Fruit fly (Drosophila melanogaster) whole organism, embryonic: Measurements from ENCODE around the gene CG32462.
A peak's percentile ranks its signal among the peaks of the same experiment; 100 is the strongest.

Experiments used
- Ada2b ChIP-seq: fragments of 200-800 bp; sonication (Bioruptor generic); IDR thresholded peaks from 2 replicates; pipeline ENCODE4 v1.3.6; 2022; ENCODE audit warnings: missing biosample characterization, missing genetic modification characterization
- Aef1 ChIP-seq: fragments of 200-800 bp; sonication (Bioruptor generic); IDR thresholded peaks from 3 replicates; pipeline ENCODE4 v1.3.6; 2022; ENCODE audit warnings: missing biosample characterization, missing genetic modification characterization
- B-H2 ChIP-seq: fragments of 200-800 bp; sonication (Bioruptor generic); optimal IDR thresholded peaks from 2 replicates; lab custom pipeline; 2018; ENCODE audit warnings: missing biosample characterization, mild to moderate bottlenecking, missing genetic modification characterization
- Blimp-1 ChIP-seq: fragments of 200-800 bp; sonication (Bioruptor generic); optimal IDR thresholded peaks from 3 replicates; lab custom pipeline; 2018; ENCODE audit warnings: missing biosample characterization, missing genetic modification characterization, mild to moderate bottlenecking, moderate library complexity, missing genetic modification reagents
- CG10431 ChIP-seq: fragments of 200-800 bp; sonication (Bioruptor generic); optimal IDR thresholded peaks from 3 replicates; lab custom pipeline; 2018; ENCODE audit warnings: missing biosample characterization, mild to moderate bottlenecking, missing genetic modification characterization
- CG12219 ChIP-seq: fragments of 200-800 bp; sonication (Bioruptor generic); optimal IDR thresholded peaks from 3 replicates; lab custom pipeline; 2018; ENCODE audit warnings: missing biosample characterization, mild to moderate bottlenecking, missing genetic modification characterization
- CG1233 ChIP-seq: fragments of 200-800 bp; sonication (Bioruptor generic); optimal IDR thresholded peaks from 4 replicates; lab custom pipeline; 2018; ENCODE audit warnings: missing biosample characterization, mild to moderate bottlenecking, missing genetic modification characterization
- CG13424 ChIP-seq: fragments of 200-800 bp; sonication (Bioruptor generic); optimal IDR thresholded peaks from 2 replicates; lab custom pipeline; 2019; ENCODE audit warnings: missing biosample characterization, mild to moderate bottlenecking, missing genetic modification characterization, moderate library complexity
- CG13894 ChIP-seq: fragments of 200-800 bp; sonication (Bioruptor generic); optimal IDR thresholded peaks from 3 replicates; lab custom pipeline; 2018; ENCODE audit warnings: missing biosample characterization, mild to moderate bottlenecking, missing genetic modification characterization, moderate library complexity
- CG14014 ChIP-seq: fragments of 200-800 bp; sonication (Bioruptor generic); IDR thresholded peaks from 2 replicates; pipeline ENCODE4 v1.3.6; 2022; ENCODE audit warnings: missing biosample characterization, missing genetic modification characterization
- CG14860 ChIP-seq: fragments of 200-800 bp; sonication (Bioruptor generic); IDR thresholded peaks from 3 replicates; pipeline ENCODE4 v1.3.6; 2022; ENCODE audit warnings: missing biosample characterization, missing genetic modification characterization; ENCODE audit not compliant: partially characterized antibody
- CG17186 ChIP-seq: fragments of 200-800 bp; sonication (Bioruptor generic); optimal IDR thresholded peaks from 3 replicates; lab custom pipeline; 2017; ENCODE audit warnings: missing biosample characterization, missing genetic modification reagents, missing genetic modification characterization
- CG1792 ChIP-seq: fragments of 200-800 bp; sonication (Bioruptor generic); optimal IDR thresholded peaks from 2 replicates; lab custom pipeline; 2016; ENCODE audit warnings: missing biosample characterization, missing genetic modification characterization
- CG2202 ChIP-seq: fragments of 200-800 bp; sonication (Bioruptor generic); optimal IDR thresholded peaks from 2 replicates; lab custom pipeline; 2018; ENCODE audit warnings: missing biosample characterization, mild to moderate bottlenecking, missing genetic modification characterization
- CG31365 ChIP-seq: fragments of 200-800 bp; sonication (Bioruptor generic); optimal IDR thresholded peaks from 2 replicates; lab custom pipeline; 2018; ENCODE audit warnings: missing biosample characterization, mild to moderate bottlenecking, missing genetic modification characterization
- CG3163 ChIP-seq: fragments of 200-800 bp; sonication (Bioruptor generic); optimal IDR thresholded peaks from 3 replicates; lab custom pipeline; 2016; ENCODE audit warnings: missing biosample characterization, missing genetic modification characterization
- CG32532 ChIP-seq: fragments of 200-800 bp; sonication (Bioruptor generic); IDR thresholded peaks from 2 replicates; pipeline ENCODE4 v1.3.6; 2022; ENCODE audit warnings: missing biosample characterization, missing genetic modification characterization
- CG32767 ChIP-seq: fragments of 200-800 bp; sonication (Bioruptor generic); IDR thresholded peaks from 2 replicates; pipeline ENCODE4 v1.3.6; 2022; ENCODE audit warnings: missing biosample characterization, missing genetic modification characterization
- CG34376 ChIP-seq: fragments of 200-800 bp; sonication (Bioruptor generic); optimal IDR thresholded peaks from 2 replicates; lab custom pipeline; 2018; ENCODE audit warnings: missing biosample characterization, mild to moderate bottlenecking, missing genetic modification characterization
- CG43689 ChIP-seq: fragments of 200-800 bp; sonication (Bioruptor generic); IDR thresholded peaks from 2 replicates; pipeline ENCODE4 v1.3.6; 2022; ENCODE audit warnings: missing biosample characterization, missing genetic modification characterization
- CG5245 ChIP-seq: fragments of 200-800 bp; sonication (Bioruptor generic); optimal IDR thresholded peaks from 3 replicates; lab custom pipeline; 2016; ENCODE audit warnings: missing biosample characterization, missing genetic modification characterization
- CG6254 ChIP-seq: fragments of 200-800 bp; sonication (Bioruptor generic); optimal IDR thresholded peaks from 3 replicates; lab custom pipeline; 2017; ENCODE audit warnings: mild to moderate bottlenecking, missing biosample characterization, missing genetic modification reagents, missing genetic modification characterization
- CG7786 ChIP-seq: fragments of 200-800 bp; sonication (Bioruptor generic); optimal IDR thresholded peaks from 2 replicates; lab custom pipeline; 2016; ENCODE audit warnings: missing biosample characterization, missing genetic modification characterization
- Chrac-16 ChIP-seq: fragments of 200-800 bp; sonication (Bioruptor generic); optimal IDR thresholded peaks from 3 replicates; lab custom pipeline; 2016; ENCODE audit warnings: missing biosample characterization, missing genetic modification characterization
- D19B ChIP-seq: fragments of 200-800 bp; sonication (Bioruptor generic); optimal IDR thresholded peaks from 2 replicates; lab custom pipeline; 2017; ENCODE audit warnings: missing biosample characterization, mild to moderate bottlenecking, missing genetic modification characterization
- Dad ChIP-seq: fragments of 200-800 bp; sonication (Bioruptor generic); optimal IDR thresholded peaks from 3 replicates; lab custom pipeline; 2016; ENCODE audit warnings: missing biosample characterization, missing genetic modification characterization
- Dek ChIP-seq: fragments of 200-800 bp; sonication (Bioruptor generic); optimal IDR thresholded peaks from 3 replicates; lab custom pipeline; 2019; ENCODE audit warnings: missing biosample characterization, mild to moderate bottlenecking, missing genetic modification characterization, moderate library complexity
- Ets97D ChIP-seq: fragments of 200-800 bp; sonication (Bioruptor generic); optimal IDR thresholded peaks from 3 replicates; lab custom pipeline; 2016; ENCODE audit warnings: missing biosample characterization, missing genetic modification characterization
- Ravus ChIP-seq: fragments of 200-800 bp; sonication (Bioruptor generic); IDR thresholded peaks from 2 replicates; pipeline ENCODE4 v1.3.6; 2022; ENCODE audit warnings: missing biosample characterization, missing genetic modification characterization
- Spps ChIP-seq: fragments of 200-800 bp; sonication (Bioruptor generic); optimal IDR thresholded peaks from 2 replicates; lab custom pipeline; 2018; ENCODE audit warnings: missing biosample characterization, mild to moderate bottlenecking, missing genetic modification characterization
- br ChIP-seq: fragments of >200 bp; optimal IDR thresholded peaks from 2 replicates; lab custom pipeline; 2017
- cato ChIP-seq: fragments of 200-800 bp; sonication (Bioruptor generic); optimal IDR thresholded peaks from 2 replicates; lab custom pipeline; 2016; ENCODE audit warnings: missing biosample characterization, missing genetic modification characterization, borderline replicate concordance
- caup ChIP-seq: fragments of 200-800 bp; sonication (Bioruptor generic); optimal IDR thresholded peaks from 3 replicates; lab custom pipeline; 2017; ENCODE audit warnings: missing biosample characterization, mild to moderate bottlenecking, missing genetic modification characterization, moderate library complexity; ENCODE audit not compliant: severe bottlenecking
- dimm ChIP-seq: fragments of 200-800 bp; sonication (Bioruptor generic); IDR thresholded peaks from 2 replicates; pipeline ENCODE4 v1.3.6; 2022; ENCODE audit warnings: missing biosample characterization, missing genetic modification characterization
- disco-r ChIP-seq: fragments of 200-800 bp; sonication (Bioruptor generic); optimal IDR thresholded peaks from 2 replicates; lab custom pipeline; 2016; ENCODE audit warnings: missing biosample characterization, missing genetic modification characterization
- fu2 ChIP-seq: fragments of 200-800 bp; sonication (Bioruptor generic); optimal IDR thresholded peaks from 2 replicates; lab custom pipeline; 2016; ENCODE audit warnings: missing biosample characterization, missing genetic modification characterization
- gcm ChIP-seq: fragments of 200-800 bp; sonication (Bioruptor generic); optimal IDR thresholded peaks from 2 replicates; lab custom pipeline; 2019; ENCODE audit warnings: missing biosample characterization, mild to moderate bottlenecking, missing genetic modification characterization, moderate library complexity
- gfzf ChIP-seq: fragments of 200-800 bp; sonication (Bioruptor generic); optimal IDR thresholded peaks from 2 replicates; lab custom pipeline; 2016; ENCODE audit warnings: missing biosample characterization, mild to moderate bottlenecking, missing genetic modification characterization, moderate library complexity
- gt ChIP-seq: fragments of 200-800 bp; sonication (Bioruptor generic); IDR thresholded peaks from 2 replicates; pipeline ENCODE4 v1.3.6; 2022; ENCODE audit warnings: missing biosample characterization, missing genetic modification characterization
- her ChIP-seq: fragments of 200-800 bp; sonication (Bioruptor generic); optimal IDR thresholded peaks from 2 replicates; lab custom pipeline; 2016; ENCODE audit warnings: missing biosample characterization, missing genetic modification characterization
- lilli ChIP-seq: fragments of 200-800 bp; sonication (Bioruptor generic); optimal IDR thresholded peaks from 3 replicates; lab custom pipeline; 2016; ENCODE audit warnings: missing biosample characterization, missing genetic modification characterization
- luna ChIP-seq: fragments of 200-800 bp; sonication (Bioruptor generic); optimal IDR thresholded peaks from 2 replicates; lab custom pipeline; 2016; ENCODE audit warnings: missing biosample characterization, missing genetic modification characterization
- pfk ChIP-seq: fragments of 200-800 bp; sonication (Bioruptor generic); optimal IDR thresholded peaks from 2 replicates; lab custom pipeline; 2018; ENCODE audit warnings: missing biosample characterization, mild to moderate bottlenecking, missing genetic modification characterization, moderate library complexity
- phol ChIP-seq: fragments of 200-800 bp; sonication (Bioruptor generic); optimal IDR thresholded peaks from 3 replicates; lab custom pipeline; 2018; ENCODE audit warnings: missing biosample characterization, mild to moderate bottlenecking, missing genetic modification characterization, moderate library complexity
- rib ChIP-seq: fragments of 200-800 bp; sonication (Bioruptor generic); IDR thresholded peaks from 2 replicates; pipeline ENCODE4 v1.3.6; 2022; ENCODE audit warnings: missing biosample characterization, missing genetic modification characterization
- ro ChIP-seq: fragments of 200-800 bp; sonication (Bioruptor generic); IDR thresholded peaks from 2 replicates; pipeline ENCODE4 v1.3.6; 2022; ENCODE audit warnings: missing biosample characterization, missing genetic modification characterization
- sens ChIP-seq: fragments of 200-800 bp; sonication (Bioruptor generic); peaks from one replicate; lab custom pipeline; 2016; ENCODE audit warnings: missing biosample characterization, missing genetic modification characterization
- sens-2 ChIP-seq: fragments of 200-800 bp; sonication (Bioruptor generic); IDR thresholded peaks from 2 replicates; pipeline ENCODE4 v1.3.6; 2022; ENCODE audit warnings: missing biosample characterization, missing genetic modification characterization
- slou ChIP-seq: fragments of 200-800 bp; sonication (Bioruptor generic); optimal IDR thresholded peaks from 3 replicates; lab custom pipeline; 2016; ENCODE audit warnings: missing biosample characterization, missing genetic modification characterization
- so ChIP-seq: fragments of 200-800 bp; sonication (Bioruptor generic); IDR thresholded peaks from 3 replicates; pipeline ENCODE4 v1.3.6; 2022; ENCODE audit warnings: missing biosample characterization, missing genetic modification characterization
- trem ChIP-seq: fragments of 200-800 bp; optimal IDR thresholded peaks from 3 replicates; lab custom pipeline; 2019; ENCODE audit warnings: missing biosample characterization, mild to moderate bottlenecking, missing genetic modification characterization, moderate library complexity
- unc-4 ChIP-seq: fragments of 200-800 bp; sonication (Bioruptor generic); IDR thresholded peaks from 2 replicates; pipeline ENCODE4 v1.3.6; 2022; ENCODE audit warnings: missing biosample characterization, missing genetic modification characterization; ENCODE audit not compliant: partially characterized antibody

The CG32462 gene

DNA sequence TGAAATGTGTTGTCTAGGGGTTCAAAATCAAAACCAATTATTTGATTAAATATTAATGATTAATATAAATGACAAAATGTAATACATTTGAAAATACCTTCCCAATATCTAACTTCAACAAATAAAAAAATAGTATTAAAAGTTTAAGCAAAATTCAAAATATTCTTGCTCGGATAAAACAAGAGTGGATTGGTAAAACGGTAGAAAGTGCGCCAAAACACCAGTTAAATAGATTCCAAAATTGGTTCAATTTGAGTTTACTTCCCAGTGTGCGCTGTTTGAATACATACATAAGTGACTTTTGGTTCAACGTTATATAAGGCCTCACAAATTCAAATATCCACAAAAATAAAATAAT lies 11.7 kb upstream of the CG32462 start (continued):
- TF ChIP-seq unc-4 (no peak), trem (tag; lab: Kevin White, UChicago) (peak; percentile 7), CG31365 (tag; lab: Kevin White, UChicago) (no peak), CG5245 (peak; percentile 35), CG32532 (GFP tag; lab: Robert Waterston, UW) (peak; percentile 69; the same call in 1 of the 2 replicates), pfk (GFP tag; lab: Kevin White, UChicago) (no peak), Spps (tag; lab: Kevin White, UChicago) (no peak), slou (GFP tag; lab: Kevin White, UChicago) (peak; percentile 21), Ets97D (no peak), CG32767 (GFP tag; lab: Robert Waterston, UW) (peak; percentile 75), Dad (GFP tag; lab: Kevin White, UChicago) (no peak), sens (GFP tag; lab: Kevin White, UChicago) (peak; percentile 56), D19B (GFP tag; lab: Kevin White, UChicago) (peak; percentile 42), B-H2 (peak; percentile 4), CG12219 (GFP tag; lab: Kevin White, UChicago) (peak; percentile 16), luna (no peak), sens-2 (GFP tag; lab: Robert Waterston, UW) (no peak), ro (GFP tag; lab: Robert Waterston, UW) (no peak), CG2202 (no peak), Ravus (GFP tag; lab: Robert Waterston, UW) (no peak; the same call in 1 of the 2 replicates), Ada2b (GFP tag; lab: Robert Waterston, UW) (peak; percentile 71; the same call in 1 of the 2 replicates), CG14014 (GFP tag; lab: Robert Waterston, UW) (peak; percentile 69), CG1233 (peak; percentile 23), Aef1 (GFP tag; lab: Robert Waterston, UW) (peak; percentile 41; the same call in 2 of the 3 replicates), disco-r (no peak), caup (GFP tag; lab: Kevin White, UChicago) (peak; percentile 58), Chrac-16 (GFP tag; lab: Kevin White, UChicago) (peak; percentile 48), fu2 (GFP tag; lab: Kevin White, UChicago) (no peak), so (GFP tag; lab: Robert Waterston, UW) (0 out of 3 replicates have a peak, but pooled peaks have one; percentile 41), CG6254 (GFP tag; lab: Kevin White, UChicago) (peak; percentile 38), CG14860 (GFP tag; lab: Robert Waterston, UW) (0 out of 3 replicates have a peak, but pooled peaks have one; percentile 14), CG1792 (GFP tag; lab: Kevin White, UChicago) (no peak), dimm (no peak), Dek (tag; lab: Kevin White, UChicago) (peak; percentile 49), gcm (GFP tag; lab: Kevin White, UChicago) (peak; percentile 75), gfzf (GFP tag; lab: Kevin White, UChicago) (no peak), her (GFP tag; lab: Kevin White, UChicago) (no peak), CG3163 (GFP tag; lab: Kevin White, UChicago) (no peak), CG43689 (GFP tag; lab: Robert Waterston, UW) (no peak), gt (no peak), phol (peak; percentile 73), cato (GFP tag; lab: Kevin White, UChicago) (peak; percentile 32), CG17186 (GFP tag; lab: Kevin White, UChicago) (no peak), CG7786 (GFP tag; lab: Kevin White, UChicago) (no peak), rib (peak; percentile 43; the same call in 1 of the 2 replicates), CG13894 (tag; lab: Kevin White, UChicago) (peak; percentile 37), lilli (GFP tag; lab: Kevin White, UChicago) (peak; percentile 71), CG13424 (peak; percentile 83), br (lab: Kevin White, UChicago) (no peak), Blimp-1 (GFP tag; lab: Kevin White, UChicago) (peak; percentile 51), CG10431 (no peak), CG34376 (GFP tag; lab: Kevin White, UChicago) (no peak)
